Fruit fly (Drosophila melanogaster) whole organism, embryonic: ENCODE results near the gene CG42296.
A peak's percentile ranks its signal among the peaks of the same experiment; 100 is the strongest.

Experiments used
- Abd-B ChIP-seq: fragments of 200-800 bp; sonication (Bioruptor generic); optimal IDR thresholded peaks from 2 replicates; lab custom pipeline; 2018; ENCODE audit warnings: missing biosample characterization, mild to moderate bottlenecking, missing genetic modification characterization, moderate library complexity
- Bdp1 ChIP-seq: fragments of 200-800 bp; sonication (Bioruptor generic); optimal IDR thresholded peaks from 3 replicates; lab custom pipeline; 2016; ENCODE audit warnings: missing biosample characterization, missing genetic modification characterization
- Bteb2 ChIP-seq: fragments of 200-800 bp; sonication (Bioruptor generic); optimal IDR thresholded peaks from 2 replicates; lab custom pipeline; 2016; ENCODE audit warnings: missing biosample characterization, missing genetic modification characterization
- C15 ChIP-seq: fragments of 200-800 bp; sonication (Bioruptor generic); IDR thresholded peaks from 3 replicates; pipeline ENCODE4 v1.3.6; 2022; ENCODE audit warnings: missing biosample characterization, missing genetic modification characterization
- CG10267 ChIP-seq: fragments of 200-800 bp; sonication (Bioruptor generic); optimal IDR thresholded peaks from 2 replicates; lab custom pipeline; 2018; ENCODE audit warnings: missing biosample characterization, mild to moderate bottlenecking, missing genetic modification characterization, moderate library complexity
- CG10274 ChIP-seq: fragments of 200-800 bp; sonication (Bioruptor generic); optimal IDR thresholded peaks from 3 replicates; lab custom pipeline; 2017; ENCODE audit warnings: missing biosample characterization, mild to moderate bottlenecking, missing genetic modification characterization
- CG10321 ChIP-seq: fragments of 200-800 bp; sonication (Bioruptor generic); IDR thresholded peaks from 2 replicates; pipeline ENCODE4 v1.3.6; 2022; ENCODE audit warnings: missing biosample characterization, missing genetic modification characterization
- CG12155 ChIP-seq: fragments of 200-800 bp; sonication (Bioruptor generic); optimal IDR thresholded peaks from 3 replicates; lab custom pipeline; 2016; ENCODE audit warnings: missing biosample characterization, missing genetic modification characterization
- CG12299 ChIP-seq: fragments of 200-800 bp; sonication (Bioruptor generic); optimal IDR thresholded peaks from 2 replicates; lab custom pipeline; 2018; ENCODE audit warnings: missing biosample characterization, mild to moderate bottlenecking, missing genetic modification characterization
- CG12659 ChIP-seq: fragments of 200-800 bp; sonication (Bioruptor generic); optimal IDR thresholded peaks from 3 replicates; lab custom pipeline; 2017; ENCODE audit warnings: mild to moderate bottlenecking, missing biosample characterization, missing genetic modification reagents, missing genetic modification characterization
- CG12942 ChIP-seq: fragments of 200-800 bp; sonication (Bioruptor generic); optimal IDR thresholded peaks from 3 replicates; lab custom pipeline; 2016; ENCODE audit warnings: missing biosample characterization, missing genetic modification characterization
- CG16813 ChIP-seq: fragments of 200-800 bp; sonication (Bioruptor generic); IDR thresholded peaks from 3 replicates; pipeline ENCODE4 v1.3.6; 2022; ENCODE audit warnings: missing biosample characterization, missing genetic modification characterization; ENCODE audit not compliant: partially characterized antibody
- CG17385 ChIP-seq: fragments of 200-800 bp; sonication (Bioruptor generic); optimal IDR thresholded peaks from 3 replicates; lab custom pipeline; 2018; ENCODE audit warnings: missing biosample characterization, mild to moderate bottlenecking, missing genetic modification characterization
- CG18619 ChIP-seq: fragments of 200-800 bp; sonication (Bioruptor generic); optimal IDR thresholded peaks from 3 replicates; lab custom pipeline; 2017; ENCODE audit warnings: missing biosample characterization, mild to moderate bottlenecking, missing genetic modification characterization
- CG31441 ChIP-seq: fragments of 200-800 bp; sonication (Bioruptor generic); IDR thresholded peaks from 2 replicates; pipeline ENCODE4 v1.3.6; 2022; ENCODE audit warnings: missing biosample characterization, missing genetic modification characterization
- CG4360 ChIP-seq: fragments of 200-800 bp; sonication (Bioruptor generic); IDR thresholded peaks from 2 replicates; pipeline ENCODE4 v1.3.6; 2022; ENCODE audit warnings: missing biosample characterization, missing genetic modification characterization
- CG43689 ChIP-seq: fragments of 200-800 bp; sonication (Bioruptor generic); IDR thresholded peaks from 2 replicates; pipeline ENCODE4 v1.3.6; 2022; ENCODE audit warnings: missing biosample characterization, missing genetic modification characterization
- CG7963 ChIP-seq: fragments of 200-800 bp; sonication (Bioruptor generic); IDR thresholded peaks from 3 replicates; pipeline ENCODE4 v1.3.6; 2022; ENCODE audit warnings: missing biosample characterization, missing genetic modification characterization; ENCODE audit not compliant: partially characterized antibody
- CG8388 ChIP-seq: fragments of 200-800 bp; sonication (Bioruptor generic); optimal IDR thresholded peaks from 2 replicates; lab custom pipeline; 2019; ENCODE audit warnings: missing biosample characterization, mild to moderate bottlenecking, missing genetic modification characterization, moderate library complexity
- CTCF ChIP-seq: fragments of 200-800 bp; sonication (Bioruptor generic); optimal IDR thresholded peaks from 2 replicates; lab custom pipeline; 2017; ENCODE audit warnings: missing biosample characterization, mild to moderate bottlenecking, missing genetic modification characterization, moderate library complexity
- D19A ChIP-seq: fragments of 200-800 bp; optimal IDR thresholded peaks from 3 replicates; lab custom pipeline; 2019; ENCODE audit warnings: missing biosample characterization, mild to moderate bottlenecking, missing genetic modification characterization, moderate library complexity
- D19B ChIP-seq: fragments of 200-800 bp; sonication (Bioruptor generic); optimal IDR thresholded peaks from 2 replicates; lab custom pipeline; 2017; ENCODE audit warnings: missing biosample characterization, mild to moderate bottlenecking, missing genetic modification characterization
- Doc2 ChIP-seq: fragments of 200-800 bp; sonication (Bioruptor generic); IDR thresholded peaks from 2 replicates; pipeline ENCODE4 v1.3.6; 2022; ENCODE audit warnings: missing biosample characterization, missing genetic modification characterization
- Ets97D ChIP-seq: fragments of 200-800 bp; sonication (Bioruptor generic); optimal IDR thresholded peaks from 3 replicates; lab custom pipeline; 2016; ENCODE audit warnings: missing biosample characterization, missing genetic modification characterization
- Jarid2 ChIP-seq: fragments of 200-800 bp; sonication (Bioruptor generic); optimal IDR thresholded peaks from 3 replicates; lab custom pipeline; 2017; ENCODE audit warnings: mild to moderate bottlenecking, missing biosample characterization, missing genetic modification reagents, missing genetic modification characterization
- MESR4 ChIP-seq: fragments of 200-800 bp; sonication (Bioruptor generic); optimal IDR thresholded peaks from 2 replicates; lab custom pipeline; 2018; ENCODE audit warnings: missing biosample characterization, mild to moderate bottlenecking, missing genetic modification characterization, moderate library complexity
- Optix ChIP-seq: fragments of 200-800 bp; sonication (Bioruptor generic); IDR thresholded peaks from 3 replicates; pipeline ENCODE4 v1.3.6; 2022; ENCODE audit warnings: missing biosample characterization, missing genetic modification characterization
- Pdp1 ChIP-seq, 2 experiments: fragments of 200-800 bp; sonication (Bioruptor generic); optimal IDR thresholded peaks; 3 replicates each; lab custom pipeline; 2016; ENCODE audit warnings: missing biosample characterization in 2 of 2, missing genetic modification characterization in 2 of 2, mild to moderate bottlenecking in 1 of 2, moderate library complexity in 1 of 2
- Sry-δ ChIP-seq: fragments of 200-800 bp; sonication (Bioruptor generic); optimal IDR thresholded peaks from 2 replicates; lab custom pipeline; 2016; ENCODE audit warnings: missing biosample characterization, missing genetic modification characterization
- Stat92E ChIP-seq, 3 experiments: fragments of >200 bp in 2 of 3; fragments of 200-800 bp in 1 of 3; sonication (Bioruptor generic) in 1 of 3; optimal IDR thresholded peaks; 2 replicates each; lab custom pipeline; 2017 to 2019; ENCODE audit warnings: missing biosample characterization in 3 of 3, missing genetic modification characterization in 3 of 3, mild to moderate bottlenecking in 1 of 3, moderate library complexity in 1 of 3
- TFAM ChIP-seq: fragments of 200-800 bp; sonication (Bioruptor generic); optimal IDR thresholded peaks from 2 replicates; lab custom pipeline; 2017; ENCODE audit warnings: missing biosample characterization, missing genetic modification characterization, inconsistent platforms
- Taf1 ChIP-seq: fragments of 200-800 bp; sonication (Bioruptor generic); IDR thresholded peaks from 2 replicates; pipeline ENCODE4 v1.3.6; 2022; ENCODE audit warnings: missing biosample characterization, missing genetic modification characterization
- Xrp1 ChIP-seq: fragments of 200-800 bp; sonication (Bioruptor generic); IDR thresholded peaks from 2 replicates; pipeline ENCODE4 v1.3.6; 2022; ENCODE audit warnings: missing biosample characterization, missing genetic modification characterization
- ac ChIP-seq: fragments of 200-800 bp; sonication (Bioruptor generic); optimal IDR thresholded peaks from 3 replicates; lab custom pipeline; 2017; ENCODE audit warnings: missing biosample characterization, mild to moderate bottlenecking, missing genetic modification characterization
- ase ChIP-seq: fragments of 200-800 bp; sonication (Bioruptor generic); IDR thresholded peaks from 3 replicates; pipeline ENCODE4 v1.3.6; 2022; ENCODE audit warnings: missing biosample characterization, missing genetic modification characterization
- ato ChIP-seq: fragments of 200-800 bp; sonication (Bioruptor generic); IDR thresholded peaks from 2 replicates; pipeline ENCODE4 v1.3.6; 2022; ENCODE audit warnings: missing biosample characterization, missing genetic modification characterization; ENCODE audit not compliant: partially characterized antibody
- croc ChIP-seq: fragments of 200-800 bp; sonication (Bioruptor generic); conservative IDR thresholded peaks from 3 replicates; pipeline ENCODE4 v1.3.6; 2022; ENCODE audit warnings: missing biosample characterization, missing genetic modification characterization
- exex ChIP-seq: fragments of 200-800 bp; sonication (Bioruptor generic); optimal IDR thresholded peaks from 4 replicates; lab custom pipeline; 2018; ENCODE audit warnings: missing biosample characterization, mild to moderate bottlenecking, missing genetic modification characterization, moderate library complexity
- gfzf ChIP-seq: fragments of 200-800 bp; sonication (Bioruptor generic); optimal IDR thresholded peaks from 2 replicates; lab custom pipeline; 2016; ENCODE audit warnings: missing biosample characterization, mild to moderate bottlenecking, missing genetic modification characterization, moderate library complexity
- hbn ChIP-seq: fragments of 200-800 bp; sonication (Bioruptor generic); IDR thresholded peaks from 2 replicates; pipeline ENCODE4 v1.3.6; 2022; ENCODE audit warnings: missing biosample characterization, missing genetic modification characterization; ENCODE audit not compliant: partially characterized antibody
- klu ChIP-seq: fragments of 200-800 bp; sonication (Bioruptor generic); IDR thresholded peaks from 2 replicates; pipeline ENCODE4 v1.3.6; 2022; ENCODE audit warnings: missing biosample characterization, missing genetic modification characterization
- lola ChIP-seq, 3 experiments: fragments of >200 bp in 2 of 3; fragments of 200-800 bp in 1 of 3; sonication (Bioruptor generic) in 1 of 3; optimal IDR thresholded peaks; 2 replicates each; lab custom pipeline; 2017 to 2019; ENCODE audit warnings: missing biosample characterization in 3 of 3, missing genetic modification characterization in 3 of 3, mild to moderate bottlenecking in 1 of 3, moderate library complexity in 1 of 3
- org-1 ChIP-seq: fragments of 200-800 bp; sonication (Bioruptor generic); optimal IDR thresholded peaks from 2 replicates; lab custom pipeline; 2017; ENCODE audit warnings: missing biosample characterization, missing genetic modification characterization
- psq ChIP-seq: fragments of 200-800 bp; sonication (Bioruptor generic); optimal IDR thresholded peaks from 2 replicates; lab custom pipeline; 2017; ENCODE audit warnings: missing biosample characterization, missing genetic modification characterization
- tna ChIP-seq: fragments of 200-800 bp; sonication (Bioruptor generic); IDR thresholded peaks from 2 replicates; pipeline ENCODE4 v1.3.6; 2022; ENCODE audit warnings: missing biosample characterization, missing genetic modification characterization; ENCODE audit not compliant: partially characterized antibody
- trem ChIP-seq: fragments of 200-800 bp; optimal IDR thresholded peaks from 3 replicates; lab custom pipeline; 2019; ENCODE audit warnings: missing biosample characterization, mild to moderate bottlenecking, missing genetic modification characterization, moderate library complexity
- unpg ChIP-seq: fragments of 200-800 bp; sonication (Bioruptor generic); optimal IDR thresholded peaks from 3 replicates; lab custom pipeline; 2018; ENCODE audit warnings: missing biosample characterization, mild to moderate bottlenecking, missing genetic modification characterization, moderate library complexity
- wor ChIP-seq: fragments of 200-800 bp; sonication (Bioruptor generic); IDR thresholded peaks from 2 replicates; pipeline ENCODE4 v1.3.6; 2022; ENCODE audit warnings: missing biosample characterization, missing genetic modification characterization

CG42296 gene

dm6 chr2L:2008980-2009954 lies 26.6 kb downstream of the CG42296 start, which contains the start of gene CG4238 (continued):
- TF ChIP-seq CG4360, result 0 out of 2 replicates have a peak, but pooled peaks have one; percentile 12
- peak; percentile 84 for TF ChIP-seq CG16813 (GFP tag; lab: Robert Waterston, UW)
- TF ChIP-seq trem (tag; lab: Kevin White, UChicago), result peak; percentile 72
- TF ChIP-seq CG12299 (tag; lab: Kevin White, UChicago), result no peak
- TF ChIP-seq unpg (GFP tag; lab: Kevin White, UChicago), result no peak
- TF ChIP-seq TFAM, result no peak
- TF ChIP-seq ato (GFP tag; lab: Robert Waterston, UW), result peak; percentile 58; the same call in 1 of the 2 replicates
- no peak for TF ChIP-seq CG10274 (GFP tag; lab: Kevin White, UChicago)
- TF ChIP-seq gfzf, result peak; percentile 16
- TF ChIP-seq tna (GFP tag; lab: Robert Waterston, UW), result peak; percentile 56
- no peak for TF ChIP-seq Xrp1 (GFP tag; lab: Robert Waterston, UW)
- TF ChIP-seq psq, result no peak
- TF ChIP-seq Optix, result no peak
- no peak for TF ChIP-seq Doc2 (GFP tag; lab: Robert Waterston, UW)
- peak; percentile 95 for TF ChIP-seq CG17385 (GFP tag; lab: Kevin White, UChicago)
- no peak for TF ChIP-seq lola (GFP tag; optimal IDR thresholded peaks at IDR 0.05; lab: Kevin White, UChicago)
- TF ChIP-seq D19B (GFP tag; lab: Kevin White, UChicago), result no peak
- TF ChIP-seq CG7963 (GFP tag; lab: Robert Waterston, UW), result peak; percentile 50
- TF ChIP-seq CG8388 (GFP tag; lab: Kevin White, UChicago), result no peak
- TF ChIP-seq C15, result no peak
- no peak for TF ChIP-seq ac (GFP tag; lab: Kevin White, UChicago)
- TF ChIP-seq CG12942 (GFP tag; lab: Kevin White, UChicago), result no peak
- no peak for TF ChIP-seq CG43689 (GFP tag; lab: Robert Waterston, UW)
- no peak for TF ChIP-seq org-1 (GFP tag; lab: Kevin White, UChicago)
- TF ChIP-seq Stat92E (GFP tag; optimal IDR thresholded peaks at IDR 0.05; lab: Kevin White, UChicago), result peak in 1 of 3 experiments; percentile 26
- TF ChIP-seq CG31441 (GFP tag; lab: Robert Waterston, UW), result 0 out of 2 replicates have a peak, but pooled peaks have one; percentile 28
- no peak for TF ChIP-seq Bteb2 (GFP tag; lab: Kevin White, UChicago)
- peak; percentile 22 for TF ChIP-seq CG10267 (tag; lab: Kevin White, UChicago)
- TF ChIP-seq Pdp1 (GFP tag; optimal IDR thresholded peaks at IDR 0.05; lab: Kevin White, UChicago), result no peak
- no peak for TF ChIP-seq D19A (tag; lab: Kevin White, UChicago)
- TF ChIP-seq CG18619 (GFP tag; lab: Kevin White, UChicago), result no peak
- TF ChIP-seq wor (GFP tag; lab: Robert Waterston, UW), result no peak
- no peak for TF ChIP-seq CG10321 (GFP tag; lab: Robert Waterston, UW)
- peak; percentile 55 for TF ChIP-seq Ets97D (GFP tag; lab: Kevin White, UChicago)
- TF ChIP-seq klu (GFP tag; lab: Robert Waterston, UW), result no peak
- no peak for TF ChIP-seq croc (GFP tag; lab: Robert Waterston, UW)
- peak; percentile 49 for TF ChIP-seq CTCF
- peak; percentile 23; the same call in 1 of the 2 replicates for TF ChIP-seq hbn
- TF ChIP-seq CG12155 (GFP tag; lab: Kevin White, UChicago), result peak; percentile 18
- no peak for TF ChIP-seq MESR4 (GFP tag; lab: Kevin White, UChicago)
- TF ChIP-seq ase (GFP tag; lab: Robert Waterston, UW), result no peak
- peak; percentile 1 for TF ChIP-seq Abd-B (GFP tag; lab: Kevin White, UChicago)
- peak; percentile 98 for TF ChIP-seq Bdp1 (GFP tag; lab: Kevin White, UChicago)
- peak; percentile 30 for TF ChIP-seq CG12659 (GFP tag; lab: Kevin White, UChicago)
- TF ChIP-seq exex (tag; lab: Kevin White, UChicago), result no peak
- no peak for TF ChIP-seq Sry-δ (GFP tag; lab: Kevin White, UChicago)
- no peak for TF ChIP-seq Taf1
- TF ChIP-seq Jarid2 (GFP tag; lab: Kevin White, UChicago), result no peak
